Fruit fly (Drosophila melanogaster): ENCODE measurements around the gene RpL28.

RpL28 gene

dm6 chr3L:3222643-3223389, at the start of gene RpL28, which contains the start of gene eIF1:
Gene RpL28, minus strand, starts transcription at chr3L:3222960.
Gene eIF1, plus strand, starts transcription at chr3L:3223341.
- TF ChIP-seq Abd-B (GFP tag; optimal IDR thresholded peaks at IDR 0.05) (no peak), Hr78 (GFP tag; optimal IDR thresholded peaks at IDR 0.05) (no peak), foxo (GFP tag; optimal IDR thresholded peaks at IDR 0.05) (peak in 1 of 2 experiments; percentile 90), usp (GFP tag; optimal IDR thresholded peaks at IDR 0.05) (no peak), Mio (GFP tag; optimal IDR thresholded peaks at IDR 0.05) (peak; percentile 85), br (GFP tag; optimal IDR thresholded peaks at IDR 0.05) (peak; percentile 66), dsf (GFP tag; optimal IDR thresholded peaks at IDR 0.05; ENCODE audit: borderline replicate concordance) (peak; percentile 83), tai (GFP tag; optimal IDR thresholded peaks at IDR 0.05) (no peak), OdsH (GFP tag; optimal IDR thresholded peaks at IDR 0.05) (peak; percentile 84), sage (GFP tag; optimal IDR thresholded peaks at IDR 0.05) (no peak), psq (GFP tag; optimal IDR thresholded peaks at IDR 0.05) (peak; percentile 75), Sp1 (GFP tag; optimal IDR thresholded peaks at IDR 0.05) (peak; percentile 91), woc (GFP tag; optimal IDR thresholded peaks at IDR 0.05) (peak; percentile 45), brk (GFP tag; optimal IDR thresholded peaks at IDR 0.05) (no peak), Hr83 (GFP tag; optimal IDR thresholded peaks at IDR 0.05; ENCODE audit: poor library complexity, severe bottlenecking) (peak; percentile 99), dmrt93B (GFP tag; optimal IDR thresholded peaks at IDR 0.05) (peak; percentile 96), fru (GFP tag; optimal IDR thresholded peaks at IDR 0.05) (peak; percentile 55), Hnf4 (GFP tag; optimal IDR thresholded peaks at IDR 0.05) (peak; percentile 82), Rel (GFP tag; optimal IDR thresholded peaks at IDR 0.05) (no peak), Rel (tag; optimal IDR thresholded peaks at IDR 0.05) (peak; percentile 59), sv (GFP tag; optimal IDR thresholded peaks at IDR 0.05) (peak; percentile 92), lola (GFP tag; optimal IDR thresholded peaks at IDR 0.05) (no peak), CG9705 (GFP tag; optimal IDR thresholded peaks at IDR 0.05) (peak; percentile 92), Jra (GFP tag; optimal IDR thresholded peaks at IDR 0.05) (peak; percentile 84), CG32264 (GFP tag; optimal IDR thresholded peaks at IDR 0.05) (peak; percentile 65), Myc (optimal IDR thresholded peaks at IDR 0.05) (peak; percentile 65), Dif (GFP tag; optimal IDR thresholded peaks at IDR 0.05; ENCODE audit: partially characterized antibody) (peak; percentile 14), ey (GFP tag; optimal IDR thresholded peaks at IDR 0.05) (peak; percentile 66), h (GFP tag; optimal IDR thresholded peaks at IDR 0.05) (peak; percentile 89), CrebA (GFP tag; optimal IDR thresholded peaks at IDR 0.05; ENCODE audit: borderline replicate concordance) (no peak), rgr (GFP tag; optimal IDR thresholded peaks at IDR 0.05) (peak; percentile 96), HLH106 (tag; optimal IDR thresholded peaks at IDR 0.05) (peak; percentile 86), Vsx2 (GFP tag; optimal IDR thresholded peaks at IDR 0.05; ENCODE audit: partially characterized antibody) (no peak), Dfd (GFP tag; optimal IDR thresholded peaks at IDR 0.05) (no peak)

- no peak for TF ChIP-seq Rel (GFP tag; optimal IDR thresholded peaks at IDR 0.05)
- TF ChIP-seq Rel (tag; optimal IDR thresholded peaks at IDR 0.05), result no peak
- no peak for TF ChIP-seq pan (optimal IDR thresholded peaks at IDR 0.05)
- TF ChIP-seq ey (GFP tag; optimal IDR thresholded peaks at IDR 0.05), result no peak
- TF ChIP-seq br (GFP tag; optimal IDR thresholded peaks at IDR 0.05), result no peak
- TF ChIP-seq woc (GFP tag; optimal IDR thresholded peaks at IDR 0.05), result no peak
- TF ChIP-seq sage (GFP tag; optimal IDR thresholded peaks at IDR 0.05), result no peak
- TF ChIP-seq dmrt93B (GFP tag; optimal IDR thresholded peaks at IDR 0.05), result no peak
- no peak for TF ChIP-seq Myc (optimal IDR thresholded peaks at IDR 0.05)
Observed at dm6 chr3L:3270736-3271135, 48.0 kb upstream of the RpL28 start, which contains the start of gene CG14960. Gene CG14960, plus strand, starts transcription at chr3L:3271036.

dm6 chr3L:3268161-3268560, 45.4 kb upstream of the RpL28 start, which contains the start of gene CG34265:
Gene CG34265, plus strand, starts transcription at chr3L:3268461.
- TF ChIP-seq psq (GFP tag; optimal IDR thresholded peaks at IDR 0.05), result no peak
- TF ChIP-seq pan (optimal IDR thresholded peaks at IDR 0.05), result no peak
- no peak for TF ChIP-seq GATAd (GFP tag; optimal IDR thresholded peaks at IDR 0.05)
- TF ChIP-seq CG9705 (GFP tag; optimal IDR thresholded peaks at IDR 0.05), result no peak
- TF ChIP-seq foxo (GFP tag; optimal IDR thresholded peaks at IDR 0.05), result no peak
- TF ChIP-seq Rel (GFP tag; optimal IDR thresholded peaks at IDR 0.05), result no peak
- no peak for TF ChIP-seq Rel (tag; optimal IDR thresholded peaks at IDR 0.05)
- TF ChIP-seq rgr (GFP tag; optimal IDR thresholded peaks at IDR 0.05), result no peak
- TF ChIP-seq Dfd (GFP tag; optimal IDR thresholded peaks at IDR 0.05), result no peak
- no peak for TF ChIP-seq lola (GFP tag; optimal IDR thresholded peaks at IDR 0.05)
- no peak for TF ChIP-seq CrebA (GFP tag; optimal IDR thresholded peaks at IDR 0.05; ENCODE audit: borderline replicate concordance)
- no peak for TF ChIP-seq N (GFP tag; optimal IDR thresholded peaks at IDR 0.05)
- no peak for TF ChIP-seq Hr83 (GFP tag; optimal IDR thresholded peaks at IDR 0.05; ENCODE audit: poor library complexity, severe bottlenecking)
- TF ChIP-seq sv (GFP tag; optimal IDR thresholded peaks at IDR 0.05), result no peak
- no peak for TF ChIP-seq brk (GFP tag; optimal IDR thresholded peaks at IDR 0.05)
- TF ChIP-seq h (GFP tag; optimal IDR thresholded peaks at IDR 0.05), result no peak
- no peak for TF ChIP-seq dmrt93B (GFP tag; optimal IDR thresholded peaks at IDR 0.05)
- TF ChIP-seq Abd-B (GFP tag; optimal IDR thresholded peaks at IDR 0.05), result no peak
- no peak for TF ChIP-seq woc (GFP tag; optimal IDR thresholded peaks at IDR 0.05)
- TF ChIP-seq usp (GFP tag; optimal IDR thresholded peaks at IDR 0.05), result no peak
